Worm (Caenorhabditis elegans) whole organism, young adult: ENCODE data around the gene sup-9.

ENCODE experiments used
- lsy-27 ChIP-seq: sonication (generic microtip); optimal IDR thresholded peaks from 2 replicates; lab custom pipeline; 2017; ENCODE audit warnings: missing genetic modification characterization, mild to moderate bottlenecking, missing compliant biosample characterization, antibody characterized with exemption, missing genotype, borderline replicate concordance; ENCODE audit not compliant: insufficient read depth
- nhr-179 ChIP-seq: sonication (generic microtip); optimal IDR thresholded peaks from 2 replicates; lab custom pipeline; 2016; ENCODE audit warnings: mild to moderate bottlenecking, missing genetic modification characterization, missing compliant biosample characterization
- snpc-4 ChIP-seq, 5 experiments: fragments of 150-350 bp in 1 of 5; sonication (generic microtip) in 4 of 5; optimal IDR thresholded peaks; 2 replicates each; lab custom pipeline; 2014 to 2018; ENCODE audit warnings: missing genetic modification characterization in 5 of 5, missing biosample characterization in 3 of 5, antibody characterized with exemption in 2 of 5, mild to moderate bottlenecking in 2 of 5, missing compliant biosample characterization in 2 of 5, missing genotype in 2 of 5, moderate library complexity in 2 of 5, missing genetic modification reagents in 1 of 5

- TF ChIP-seq nhr-179 (tag; lab: Kevin White, UChicago): no peak
- TF ChIP-seq lsy-27 (tag; lab: Kevin White, UChicago): no peak
- TF ChIP-seq snpc-4 (GFP tag; optimal IDR thresholded peaks at IDR 0.05; lab: Kevin White, UChicago): no peak
- peak in 1 of 4 experiments; percentile 36 for TF ChIP-seq snpc-4 (tag; optimal IDR thresholded peaks at IDR 0.05; lab: Kevin White, UChicago)
Observed at ce11 chrII:2677534-2678168, 9.2 kb downstream of the sup-9 start, which contains the start of gene F22E5.17.
